Worm (Caenorhabditis elegans) whole organism, L4/young adult: Measurements from ENCODE around the gene str-86.

Source experiments
- W03F9.2 ChIP-seq: fragments of 150-350 bp; optimal IDR thresholded peaks from 2 replicates; lab custom pipeline; 2014; ENCODE audit warnings: missing biosample characterization, missing genetic modification characterization
- dao-5 ChIP-seq: sonication (generic microtip); optimal IDR thresholded peaks from 2 replicates; lab custom pipeline; 2016; ENCODE audit warnings: missing genotype, missing genetic modification characterization, moderate library complexity, missing compliant biosample characterization
- him-1 ChIP-seq: sonication (generic microtip); optimal IDR thresholded peaks from 2 replicates; lab custom pipeline; 2016; ENCODE audit warnings: missing genotype, missing genetic modification reagents, missing genetic modification characterization, missing compliant biosample characterization

Gene str-86

DNA sequence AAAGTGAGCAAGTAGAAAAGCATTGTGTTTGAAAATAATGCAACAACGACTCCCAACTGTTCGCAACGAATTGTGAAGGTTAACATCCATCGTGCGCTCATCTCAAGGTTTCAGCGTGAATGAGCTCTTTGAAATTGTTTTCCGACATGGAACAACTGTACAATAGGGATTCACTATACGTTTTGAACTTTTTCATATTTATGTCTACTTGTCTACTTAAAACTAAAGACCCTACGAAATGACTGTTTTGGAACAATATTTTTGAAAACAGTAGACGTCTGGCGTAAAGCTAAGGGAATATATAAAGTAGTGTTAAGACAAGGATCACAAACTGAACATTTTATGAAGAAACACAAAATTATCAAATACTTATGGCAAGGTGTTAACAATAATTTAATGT is at the start of gene str-86:
Gene str-86 (minus strand): TSS at position 101 of the 400 bp plus-strand sequence.
- TF ChIP-seq W03F9.2 (tag; lab: Kevin White, UChicago) (no peak), dao-5 (tag; lab: Kevin White, UChicago) (no peak), him-1 (tag; lab: Kevin White, UChicago) (no peak)

DNA sequence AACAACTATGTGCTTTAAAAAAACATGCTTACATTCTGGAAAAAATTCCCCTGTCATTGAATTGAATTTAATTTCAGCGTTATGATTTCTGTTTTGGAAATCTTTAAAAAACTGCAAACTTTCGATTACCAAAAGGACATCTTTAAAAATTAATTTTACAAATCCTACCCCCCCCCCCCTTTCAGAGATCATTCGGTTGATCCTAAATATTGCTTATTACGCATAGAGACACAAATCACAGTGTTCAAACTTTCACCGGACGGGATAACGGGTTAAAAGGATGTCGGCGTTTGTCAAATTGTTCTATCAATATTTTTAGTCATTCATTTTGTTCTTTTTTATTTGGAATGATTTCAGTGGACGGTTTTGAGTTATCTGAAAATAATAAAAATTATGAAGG is 49.8 kb upstream of the str-86 start, which contains the start of gene C25E10.4:
Gene C25E10.4 (plus strand): TSS at position 301 of the 400 bp plus-strand sequence.
- TF ChIP-seq W03F9.2 (tag; lab: Kevin White, UChicago) (no peak), him-1 (tag; lab: Kevin White, UChicago) (no peak), dao-5 (tag; lab: Kevin White, UChicago) (no peak)

DNA sequence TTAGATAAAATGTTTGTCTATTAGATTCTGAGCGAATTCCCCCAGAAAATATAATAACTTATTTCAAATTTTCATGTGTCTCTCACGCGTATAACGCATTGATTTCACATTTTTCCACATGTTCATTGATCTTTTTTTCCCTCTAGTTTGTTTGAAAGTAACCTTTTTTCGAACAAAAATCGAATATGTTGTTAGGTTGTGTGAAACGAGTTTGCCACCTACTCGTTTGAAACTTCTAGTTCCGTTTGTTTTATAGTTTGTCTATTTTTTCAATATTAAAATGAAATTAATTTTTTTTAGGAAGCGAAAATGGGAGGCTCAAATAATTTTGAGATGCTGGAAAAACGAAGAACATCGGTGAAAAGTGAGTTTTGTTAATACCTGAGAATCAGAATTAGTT is 46.7 kb upstream of the str-86 start, which contains the start of gene C25E10.5:
Gene C25E10.5 (plus strand): TSS at position 301 of the 400 bp plus-strand sequence.
- TF ChIP-seq him-1 (tag; lab: Kevin White, UChicago) (no peak), W03F9.2 (tag; lab: Kevin White, UChicago) (no peak), dao-5 (tag; lab: Kevin White, UChicago) (no peak)

DNA sequence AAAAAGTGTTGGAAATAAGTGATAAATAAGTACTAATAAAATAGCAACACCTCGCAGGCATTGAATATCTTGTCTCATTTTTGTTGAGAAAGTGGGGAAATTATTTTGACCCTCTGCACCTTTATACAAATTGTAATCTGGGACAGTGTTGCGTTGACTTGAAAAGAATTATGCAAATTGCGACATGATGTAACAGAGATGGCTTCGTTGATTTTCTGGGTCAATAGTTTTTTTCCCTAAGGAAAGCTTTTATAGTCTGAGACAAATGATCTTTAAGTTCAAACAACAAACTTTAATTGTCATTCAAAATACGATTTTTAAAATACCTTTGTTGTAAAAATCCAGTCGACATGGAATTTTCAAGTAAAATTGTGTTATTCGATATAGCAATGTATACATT is 41.2 kb upstream of the str-86 start, which contains the start of gene bus-1:
Gene bus-1 (minus strand): TSS at position 101 of the 400 bp plus-strand sequence.
- TF ChIP-seq W03F9.2 (tag; lab: Kevin White, UChicago) (no peak), him-1 (tag; lab: Kevin White, UChicago) (no peak), dao-5 (tag; lab: Kevin White, UChicago) (no peak)

DNA sequence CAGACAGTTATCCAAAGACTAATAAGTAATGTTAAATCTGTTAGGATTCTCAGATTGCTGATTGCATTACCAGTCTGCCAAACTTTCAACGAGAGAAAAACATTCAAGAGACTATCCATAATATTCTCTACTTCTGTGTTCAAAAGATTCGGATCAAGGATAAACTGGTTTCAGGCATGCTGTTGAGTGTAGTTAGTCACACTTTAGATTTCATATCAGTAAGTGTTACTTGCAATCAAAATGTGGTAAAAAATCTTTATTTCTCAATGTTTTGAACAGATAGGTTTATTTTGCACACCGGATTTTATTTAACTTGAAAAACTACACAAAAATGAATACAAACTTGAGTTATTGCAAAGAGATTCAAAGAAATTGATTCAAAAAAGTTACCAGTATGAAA is 38.6 kb upstream of the str-86 start, which contains the start of gene oac-41:
Gene oac-41 (minus strand): TSS at position 101 of the 400 bp plus-strand sequence.
- TF ChIP-seq him-1 (tag; lab: Kevin White, UChicago) (no peak), dao-5 (tag; lab: Kevin White, UChicago) (no peak), W03F9.2 (tag; lab: Kevin White, UChicago) (no peak)

DNA sequence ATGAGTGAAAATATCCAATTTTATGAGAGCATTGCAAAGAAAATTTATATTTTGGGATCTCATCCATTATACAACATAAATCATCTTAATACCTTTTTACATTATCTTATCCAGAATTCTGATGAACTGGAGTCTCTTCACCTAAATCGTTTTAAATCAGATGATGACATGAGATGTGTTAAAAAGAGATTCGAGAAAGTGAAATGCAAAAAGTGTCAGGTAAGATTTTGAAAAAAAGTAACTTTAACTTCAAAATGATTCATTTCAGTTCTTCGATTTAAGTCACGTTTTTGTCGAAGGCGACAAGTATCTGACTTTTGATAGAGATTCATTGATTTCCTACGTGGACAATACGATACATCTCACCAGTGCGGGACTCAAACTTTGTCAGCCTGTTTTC is 35.4 kb upstream of the str-86 start:
- TF ChIP-seq dao-5 (tag; lab: Kevin White, UChicago) = no peak
- TF ChIP-seq him-1 (tag; lab: Kevin White, UChicago) = no peak
- no peak for TF ChIP-seq W03F9.2 (tag; lab: Kevin White, UChicago)

DNA sequence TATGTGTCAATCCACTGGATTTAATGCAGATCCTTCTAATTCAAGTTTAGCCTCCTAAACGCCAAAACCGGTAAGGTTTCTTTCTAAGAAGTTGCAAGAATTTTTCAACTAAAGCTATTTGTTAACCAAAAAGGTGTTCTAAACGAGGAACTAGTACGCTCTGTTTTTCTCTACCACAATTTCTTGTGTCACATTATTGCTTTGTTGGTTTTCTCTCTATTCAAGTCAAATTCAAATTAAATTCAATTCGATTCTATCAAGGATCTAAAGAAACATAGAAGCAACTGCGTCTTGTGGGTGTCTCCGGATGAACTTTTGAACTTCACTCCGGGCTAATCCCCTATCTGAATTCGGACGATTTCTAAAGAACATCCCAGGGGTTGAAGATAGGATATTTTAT is 33.0 kb upstream of the str-86 start, which contains the start of gene oac-40:
Gene oac-40 (plus strand): TSS at position 301 of the 400 bp plus-strand sequence.
- no peak for TF ChIP-seq him-1 (tag; lab: Kevin White, UChicago)
- TF ChIP-seq dao-5 (tag; lab: Kevin White, UChicago) = no peak
- TF ChIP-seq W03F9.2 (tag; lab: Kevin White, UChicago) = no peak

DNA sequence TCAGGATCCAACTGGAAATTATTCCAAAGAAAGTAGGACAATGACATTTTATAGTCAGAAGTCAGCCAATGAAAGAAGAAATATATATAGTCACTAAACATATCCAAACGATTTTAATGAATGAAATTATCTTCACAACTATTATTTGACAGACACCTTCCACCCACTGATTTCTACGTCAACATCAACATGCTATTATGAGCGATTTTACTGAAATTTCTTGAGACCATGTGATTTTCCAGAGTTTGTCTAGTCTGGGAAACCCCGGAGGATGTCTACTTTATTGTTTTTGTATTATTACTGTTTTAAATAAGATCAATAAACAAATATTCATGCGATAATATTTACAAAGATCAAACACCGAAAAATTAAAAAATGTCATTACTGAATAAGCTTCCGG is 32.0 kb upstream of the str-86 start, which contains the start of gene srt-18:
Gene srt-18 (minus strand): TSS at position 101 of the 400 bp plus-strand sequence.
- no peak for TF ChIP-seq dao-5 (tag; lab: Kevin White, UChicago)
- no peak for TF ChIP-seq him-1 (tag; lab: Kevin White, UChicago)
- no peak for TF ChIP-seq W03F9.2 (tag; lab: Kevin White, UChicago)

DNA sequence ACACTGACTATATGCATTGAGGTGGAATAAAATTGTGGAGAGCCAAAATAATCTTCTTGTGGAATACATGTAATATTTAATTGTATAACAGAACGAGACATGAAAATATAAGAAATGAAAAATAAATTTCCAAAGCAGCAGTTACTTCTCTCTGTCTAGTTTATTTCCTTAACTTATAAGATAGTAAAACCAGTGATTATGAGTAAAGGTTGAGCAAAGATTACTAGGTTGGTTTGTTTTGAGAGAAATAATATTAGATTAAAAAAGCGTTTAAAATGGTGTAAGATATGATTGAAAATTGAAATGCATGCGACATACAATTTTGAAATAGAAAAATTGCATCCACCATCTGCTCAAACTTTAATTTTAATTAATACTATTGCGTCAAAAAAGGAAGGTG is 30.3 kb upstream of the str-86 start, which contains the start of gene srh-201:
Gene srh-201 (minus strand): TSS at position 101 of the 400 bp plus-strand sequence.
- TF ChIP-seq him-1 (tag; lab: Kevin White, UChicago) = no peak
- no peak for TF ChIP-seq dao-5 (tag; lab: Kevin White, UChicago)
- no peak for TF ChIP-seq W03F9.2 (tag; lab: Kevin White, UChicago)

DNA sequence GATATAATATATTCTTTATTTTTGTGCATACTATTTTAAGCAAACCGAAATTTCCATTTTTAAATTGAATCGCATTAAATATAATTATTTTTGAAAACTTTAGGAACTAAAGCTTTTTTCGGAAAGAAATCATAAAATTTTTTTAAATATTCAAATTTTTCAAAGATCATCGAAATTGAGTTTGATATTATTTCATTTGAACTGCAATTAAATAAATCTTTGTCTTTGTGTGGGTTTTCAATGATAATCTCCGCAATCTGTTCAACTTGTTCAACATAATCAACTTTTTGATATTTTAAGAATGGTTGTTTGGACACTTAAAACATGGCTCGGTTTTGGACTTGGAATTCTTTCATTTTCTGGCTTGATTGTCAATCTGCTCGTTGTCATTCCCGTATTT is 25.7 kb upstream of the str-86 start, which contains the start of gene srx-2:
Gene srx-2 (plus strand): TSS at position 301 of the 400 bp plus-strand sequence.
- no peak for TF ChIP-seq W03F9.2 (tag; lab: Kevin White, UChicago)
- no peak for TF ChIP-seq him-1 (tag; lab: Kevin White, UChicago)
- no peak for TF ChIP-seq dao-5 (tag; lab: Kevin White, UChicago)

DNA sequence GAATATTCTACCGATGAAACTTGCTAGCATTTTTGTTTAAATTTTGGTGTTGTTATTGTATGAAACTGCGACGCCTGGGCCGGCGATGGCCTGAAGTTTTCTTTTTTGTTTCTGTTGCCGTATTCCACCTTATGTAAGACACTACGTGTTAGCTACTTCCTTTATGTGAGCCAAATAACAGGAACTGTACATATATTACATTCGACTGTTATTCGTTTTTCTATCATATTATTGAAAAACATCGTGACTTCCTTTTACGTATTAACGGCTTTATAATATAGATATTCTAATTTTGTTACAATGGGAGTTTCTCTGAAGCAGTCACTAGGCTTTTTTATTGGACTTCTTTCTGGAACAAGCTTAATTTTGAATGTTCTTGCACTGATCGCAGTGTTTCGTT is 21.7 kb upstream of the str-86 start, which contains the start of gene srx-3:
Gene srx-3 (plus strand): TSS at position 301 of the 400 bp plus-strand sequence.
- no peak for TF ChIP-seq dao-5 (tag; lab: Kevin White, UChicago)
- no peak for TF ChIP-seq W03F9.2 (tag; lab: Kevin White, UChicago)
- no peak for TF ChIP-seq him-1 (tag; lab: Kevin White, UChicago)

DNA sequence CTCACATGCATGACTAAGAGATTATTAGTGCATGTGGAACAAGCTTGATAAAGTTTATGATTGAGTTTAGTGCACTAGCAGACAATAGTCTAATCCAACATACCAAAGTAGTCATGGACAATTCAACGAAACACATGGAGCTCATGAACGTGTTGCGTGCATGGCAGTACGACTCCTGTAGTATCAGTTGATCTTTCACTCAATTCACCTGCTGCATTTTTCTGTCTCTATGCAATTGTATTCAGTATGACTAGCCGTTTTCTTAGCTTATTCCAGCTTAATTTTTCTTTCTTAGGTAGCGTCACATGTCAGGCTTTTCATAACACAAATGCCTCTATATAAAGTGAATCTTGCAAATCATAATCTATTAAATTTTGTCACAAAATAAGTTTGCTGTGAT is 19.8 kb upstream of the str-86 start, which contains the start of gene srx-1:
Gene srx-1 (plus strand): TSS at position 382 of the 400 bp plus-strand sequence.
- TF ChIP-seq W03F9.2 (tag; lab: Kevin White, UChicago) (no peak), dao-5 (tag; lab: Kevin White, UChicago) (no peak), him-1 (tag; lab: Kevin White, UChicago) (no peak)

DNA sequence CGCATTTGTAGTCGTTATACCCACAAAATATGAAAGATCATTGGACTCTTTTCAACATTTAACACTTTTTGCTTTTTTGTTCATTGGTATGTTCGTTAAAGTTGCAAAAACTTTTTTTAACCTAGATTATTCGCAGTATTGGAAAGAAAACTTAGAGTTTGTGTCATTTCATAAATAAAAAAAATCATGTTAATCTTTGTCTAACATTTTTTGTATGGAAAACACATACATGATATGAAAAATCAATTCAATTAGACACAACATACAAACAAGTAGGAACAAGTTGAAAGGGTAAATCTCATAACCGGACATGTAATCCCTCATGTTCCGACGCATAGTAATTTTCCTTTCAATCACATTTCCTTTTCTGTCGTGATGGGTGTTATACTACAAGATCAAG is 17.7 kb upstream of the str-86 start, which contains the start of gene F59E11.2:
Gene F59E11.2 (plus strand): TSS at position 301 of the 400 bp plus-strand sequence.
- TF ChIP-seq W03F9.2 (tag; lab: Kevin White, UChicago) (no peak), dao-5 (tag; lab: Kevin White, UChicago) (no peak), him-1 (tag; lab: Kevin White, UChicago) (no peak)
